Worm (Caenorhabditis elegans) whole organism, L4 larva: Measurements from ENCODE around the gene ZK1320.3.

Source experiments
- D1046.2 ChIP-seq: fragments of 200-800 bp; sonication (Bioruptor generic); IDR thresholded peaks from 2 replicates; pipeline ENCODE4 v1.3.6; 2022; ENCODE audit warnings: missing genetic modification characterization, missing compliant biosample characterization
- F49E8.2 ChIP-seq: sonication (generic microtip); optimal IDR thresholded peaks from 2 replicates; lab custom pipeline; 2016; ENCODE audit warnings: missing compliant biosample characterization, mild to moderate bottlenecking, missing genetic modification characterization, borderline replicate concordance
- R02D3.7 ChIP-seq: fragments of 150-350 bp; sonication (generic microtip); optimal IDR thresholded peaks from 3 replicates; lab custom pipeline; 2014; ENCODE audit warnings: missing biosample characterization, missing genetic modification characterization
- T20F7.1 ChIP-seq: fragments of 200-800 bp; sonication (Bioruptor generic); optimal IDR thresholded peaks from 2 replicates; lab custom pipeline; 2018; ENCODE audit warnings: mild to moderate bottlenecking, missing genetic modification characterization, missing compliant biosample characterization
- Y48G9A.11 ChIP-seq: fragments of 200-800 bp; sonication (Bioruptor generic); IDR thresholded peaks from 2 replicates; pipeline ENCODE4 v1.3.6; 2022; ENCODE audit warnings: missing genetic modification reagents, missing genetic modification characterization, missing compliant biosample characterization
- Y75B8A.6 ChIP-seq: fragments of 200-800 bp; sonication (Bioruptor generic); IDR thresholded peaks from 2 replicates; pipeline ENCODE4 v1.3.6; 2022; ENCODE audit warnings: missing genetic modification reagents, missing genetic modification characterization, missing compliant biosample characterization
- ZK337.2 ChIP-seq: fragments of 200-800 bp; sonication (Bioruptor generic); IDR thresholded peaks from 2 replicates; pipeline ENCODE4 v1.3.6; 2022; ENCODE audit warnings: missing genetic modification reagents, missing genetic modification characterization, missing compliant biosample characterization
- aly-2 ChIP-seq: sonication (generic microtip); optimal IDR thresholded peaks from 2 replicates; lab custom pipeline; 2018; ENCODE audit warnings: missing biosample characterization, missing genetic modification characterization
- ama-1 ChIP-seq: fragments of 150-350 bp; optimal IDR thresholded peaks from 2 replicates; lab custom pipeline; 2014; ENCODE audit warnings: inconsistent platforms, mixed read lengths
- arid-1 ChIP-seq: fragments of 200-800 bp; sonication (Bioruptor generic); conservative IDR thresholded peaks from 2 replicates; pipeline ENCODE4 v1.3.6; 2022; ENCODE audit warnings: missing genetic modification reagents, missing genetic modification characterization, missing compliant biosample characterization
- ceh-32 ChIP-seq: sonication (generic microtip); optimal IDR thresholded peaks from 2 replicates; lab custom pipeline; 2016; ENCODE audit warnings: mild to moderate bottlenecking, missing genetic modification characterization, missing compliant biosample characterization; ENCODE audit not compliant: poor library complexity
- ceh-62 ChIP-seq: sonication (generic microtip); optimal IDR thresholded peaks from 2 replicates; lab custom pipeline; 2017; ENCODE audit warnings: missing biosample characterization, missing genetic modification characterization
- ces-1 ChIP-seq: fragments of 150-350 bp; sonication (generic microtip); optimal IDR thresholded peaks from 4 replicates; lab custom pipeline; 2014; ENCODE audit warnings: missing biosample characterization, missing genetic modification reagents, missing genetic modification characterization
- cey-2 ChIP-seq: sonication (generic microtip); optimal IDR thresholded peaks from 3 replicates; lab custom pipeline; 2017; ENCODE audit warnings: missing genetic modification characterization, mild to moderate bottlenecking, missing compliant biosample characterization, antibody characterized with exemption, borderline replicate concordance; ENCODE audit not compliant: insufficient read depth
- ctbp-1 ChIP-seq: fragments of 200-800 bp; sonication (Bioruptor generic); IDR thresholded peaks from 2 replicates; pipeline ENCODE4 v1.3.6; 2022; ENCODE audit warnings: missing genetic modification reagents, missing genetic modification characterization, missing compliant biosample characterization
- daf-16 ChIP-seq, 3 experiments: sonication (generic microtip); optimal IDR thresholded peaks; 2 replicates each; lab custom pipeline; 2016 to 2017; ENCODE audit warnings: missing genetic modification characterization in 3 of 3, missing genetic modification reagents in 3 of 3, mild to moderate bottlenecking in 2 of 3, missing compliant biosample characterization in 2 of 3, missing biosample characterization in 1 of 3, moderate library complexity in 1 of 3
- dmd-6 ChIP-seq: fragments of 200-800 bp; sonication (Bioruptor generic); IDR thresholded peaks from 2 replicates; pipeline ENCODE4 v1.3.6; 2022; ENCODE audit warnings: missing genetic modification reagents, missing genetic modification characterization, missing compliant biosample characterization
- dmd-8 ChIP-seq: fragments of 200-800 bp; sonication (Bioruptor generic); IDR thresholded peaks from 2 replicates; pipeline ENCODE4 v1.3.6; 2022; ENCODE audit warnings: missing genetic modification characterization, missing compliant biosample characterization
- dpl-1 ChIP-seq: fragments of 150-350 bp; optimal IDR thresholded peaks from 2 replicates; lab custom pipeline; 2014; ENCODE audit warnings: missing biosample characterization, missing genetic modification reagents, missing genetic modification characterization
- dve-1 ChIP-seq: sonication (generic microtip); optimal IDR thresholded peaks from 2 replicates; lab custom pipeline; 2017; ENCODE audit warnings: antibody characterized with exemption, mild to moderate bottlenecking, missing genetic modification characterization, missing compliant biosample characterization; ENCODE audit not compliant: insufficient read depth
- egl-27 ChIP-seq: sonication (generic microtip); optimal IDR thresholded peaks from 3 replicates; lab custom pipeline; 2017; ENCODE audit warnings: missing biosample characterization, missing genetic modification reagents, missing genetic modification characterization
- jun-1 ChIP-seq: fragments of 150-350 bp; optimal IDR thresholded peaks from 2 replicates; lab custom pipeline; 2014; ENCODE audit warnings: missing biosample characterization, missing genetic modification reagents, missing genetic modification characterization
- lim-7 ChIP-seq: fragments of 200-800 bp; sonication (Bioruptor generic); IDR thresholded peaks from 2 replicates; pipeline ENCODE4 v1.3.6; 2022; ENCODE audit warnings: missing genetic modification characterization, missing compliant biosample characterization
- lin-38 ChIP-seq: fragments of 200-800 bp; sonication (Bioruptor generic); IDR thresholded peaks from 2 replicates; pipeline ENCODE4 v1.3.6; 2022; ENCODE audit warnings: missing genetic modification reagents, missing genetic modification characterization, missing compliant biosample characterization
- lin-39 ChIP-seq: fragments of 150-350 bp; optimal IDR thresholded peaks from 2 replicates; lab custom pipeline; 2014; ENCODE audit warnings: missing biosample characterization, missing genetic modification reagents, missing genetic modification characterization
- lsy-2 ChIP-seq, 2 experiments: fragments of 150-350 bp in 1 of 2; sonication (generic microtip) in 1 of 2; optimal IDR thresholded peaks; 2 replicates each; lab custom pipeline; 2014 to 2017; ENCODE audit warnings: missing biosample characterization in 2 of 2, missing genetic modification characterization in 2 of 2
- madf-5 ChIP-seq, 2 experiments: fragments of 200-800 bp; sonication (Bioruptor generic); IDR thresholded peaks; 2 replicates each; pipeline ENCODE4 v1.3.6; 2022; ENCODE audit warnings: missing compliant biosample characterization in 2 of 2, missing genetic modification characterization in 2 of 2
- madf-9 ChIP-seq: fragments of 200-800 bp; sonication (Bioruptor generic); conservative IDR thresholded peaks from 2 replicates; pipeline ENCODE4 v1.3.6; 2022; ENCODE audit warnings: missing genetic modification reagents, missing genetic modification characterization, missing compliant biosample characterization
- mdt-29 ChIP-seq: fragments of 200-800 bp; sonication (Bioruptor generic); IDR thresholded peaks from 2 replicates; pipeline ENCODE4 v1.3.6; 2022; ENCODE audit warnings: missing genetic modification reagents, missing genetic modification characterization, missing compliant biosample characterization
- mes-2 ChIP-seq: sonication (generic microtip); optimal IDR thresholded peaks from 2 replicates; lab custom pipeline; 2016; ENCODE audit warnings: missing genotype, mild to moderate bottlenecking, missing genetic modification characterization, missing compliant biosample characterization; ENCODE audit not compliant: poor library complexity, severe bottlenecking
- nhr-11 ChIP-seq: fragments of 150-350 bp; optimal IDR thresholded peaks from 2 replicates; lab custom pipeline; 2014; ENCODE audit warnings: missing biosample characterization, missing genetic modification characterization
- nhr-111 ChIP-seq: fragments of 200-800 bp; sonication (Bioruptor generic); optimal IDR thresholded peaks from 2 replicates; lab custom pipeline; 2018; ENCODE audit warnings: mild to moderate bottlenecking, missing genetic modification characterization, missing compliant biosample characterization
- nhr-237 ChIP-seq: sonication (generic microtip); optimal IDR thresholded peaks from 2 replicates; lab custom pipeline; 2017; ENCODE audit warnings: missing biosample characterization, missing genetic modification characterization
- nhr-25 ChIP-seq: sonication (generic microtip); optimal IDR thresholded peaks from 2 replicates; lab custom pipeline; 2017; ENCODE audit warnings: missing genetic modification characterization, mild to moderate bottlenecking, missing compliant biosample characterization, antibody characterized with exemption, moderate library complexity, borderline replicate concordance; ENCODE audit not compliant: insufficient read depth
- nhr-28 ChIP-seq: fragments of 150-350 bp; optimal IDR thresholded peaks from 2 replicates; lab custom pipeline; 2014; ENCODE audit warnings: missing biosample characterization, missing genetic modification characterization
- nhr-42 ChIP-seq: fragments of 200-800 bp; sonication (Bioruptor generic); IDR thresholded peaks from 2 replicates; pipeline ENCODE4 v1.3.6; 2022; ENCODE audit warnings: missing genetic modification characterization, missing compliant biosample characterization
- nhr-77 ChIP-seq: fragments of 150-350 bp; optimal IDR thresholded peaks from 2 replicates; lab custom pipeline; 2014; ENCODE audit warnings: missing biosample characterization, missing genetic modification characterization
- php-3 ChIP-seq: fragments of 200-800 bp; sonication (Bioruptor generic); IDR thresholded peaks from 2 replicates; pipeline ENCODE4 v1.3.6; 2022; ENCODE audit warnings: missing genetic modification reagents, missing genetic modification characterization, missing compliant biosample characterization
- pqm-1 ChIP-seq: sonication (generic microtip); optimal IDR thresholded peaks from 2 replicates; lab custom pipeline; 2017; ENCODE audit warnings: missing biosample characterization, missing genetic modification characterization
- saeg-2 ChIP-seq: fragments of 200-800 bp; sonication (Bioruptor generic); IDR thresholded peaks from 2 replicates; pipeline ENCODE4 v1.3.6; 2022; ENCODE audit warnings: missing genetic modification reagents, missing genetic modification characterization, missing compliant biosample characterization
- snpc-4 ChIP-seq: fragments of 150-350 bp; optimal IDR thresholded peaks from 2 replicates; lab custom pipeline; 2014; ENCODE audit warnings: missing biosample characterization, missing genetic modification characterization
- tra-1 ChIP-seq: fragments of 200-800 bp; sonication (Bioruptor generic); IDR thresholded peaks from 2 replicates; pipeline ENCODE4 v1.3.6; 2022; ENCODE audit warnings: missing genetic modification reagents, missing genetic modification characterization, missing compliant biosample characterization
- unc-130 ChIP-seq: sonication (generic microtip); optimal IDR thresholded peaks from 2 replicates; lab custom pipeline; 2016; ENCODE audit warnings: missing genetic modification reagents, missing genetic modification characterization, missing compliant biosample characterization
- zfp-3 ChIP-seq: fragments of 200-800 bp; sonication (Bioruptor generic); conservative IDR thresholded peaks from 2 replicates; pipeline ENCODE4 v1.3.6; 2022; ENCODE audit warnings: missing genetic modification reagents, missing genetic modification characterization, missing compliant biosample characterization
- zip-11 ChIP-seq: fragments of 200-800 bp; sonication (Bioruptor generic); IDR thresholded peaks from 2 replicates; pipeline ENCODE4 v1.3.6; 2022; ENCODE audit warnings: missing genetic modification characterization, missing compliant biosample characterization
- ztf-7 ChIP-seq: fragments of 150-350 bp; optimal IDR thresholded peaks from 2 replicates; lab custom pipeline; 2014; ENCODE audit warnings: missing biosample characterization, missing genetic modification characterization

The ZK1320.3 gene

DNA sequence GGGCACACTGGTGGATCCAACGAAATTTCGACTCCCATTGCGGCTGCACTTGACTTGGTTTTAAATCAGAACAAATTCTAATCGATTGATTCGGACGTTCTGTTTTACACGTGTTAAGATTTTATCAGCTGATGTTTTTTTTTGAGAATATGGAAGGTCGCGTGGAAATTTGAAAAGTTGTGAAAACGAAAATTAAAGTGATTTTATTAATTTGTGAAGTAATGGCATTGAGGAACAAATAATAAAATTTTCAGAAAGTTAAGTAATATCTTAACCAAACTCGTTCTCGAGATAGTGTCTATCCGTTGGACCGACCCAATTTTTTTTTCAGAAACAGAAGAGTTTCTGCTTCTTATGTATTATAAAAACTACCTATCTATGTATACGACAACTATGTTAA lies 8.5 kb downstream of the ZK1320.3 start, which contains the start of gene ZK1307.4:
TSS of gene ZK1307.4 (minus strand) at position 101 of the 400 bp plus-strand sequence.
- TF ChIP-seq saeg-2 = no peak
- no peak for TF ChIP-seq mdt-29 (GFP tag; lab: Robert Waterston, UW)
- TF ChIP-seq nhr-111 (GFP tag; lab: Kevin White, UChicago) = no peak
- no peak for TF ChIP-seq lin-39
- TF ChIP-seq R02D3.7 (tag; lab: Kevin White, UChicago) = no peak
- no peak for TF ChIP-seq aly-2 (tag; lab: Kevin White, UChicago)
- no peak for TF ChIP-seq lsy-2 (tag; optimal IDR thresholded peaks at IDR 0.05; lab: Kevin White, UChicago)
- TF ChIP-seq mes-2 (tag; lab: Kevin White, UChicago) = no peak
- TF ChIP-seq dve-1 (tag; lab: Kevin White, UChicago) = no peak
- no peak for TF ChIP-seq ceh-62 (tag; lab: Kevin White, UChicago)
- no peak for TF ChIP-seq ceh-32 (tag; lab: Kevin White, UChicago)
- no peak for TF ChIP-seq lim-7 (GFP tag; lab: Robert Waterston, UW)

ce11 chrII:9649191-9649590 lies 11.0 kb downstream of the ZK1320.3 start, which contains the start of gene ZK1307.9:
ZK1307.9 (plus strand) TSS chrII:9649491.
- TF ChIP-seq zfp-3 (GFP tag; lab: Robert Waterston, UW) (no peak), nhr-42 (no peak), D1046.2 (no peak), ztf-7 (no peak), lin-38 (GFP tag; lab: Robert Waterston, UW) (no peak), Y48G9A.11 (GFP tag; lab: Robert Waterston, UW) (no peak)

- TF ChIP-seq F49E8.2 (tag; lab: Kevin White, UChicago) = peak; percentile 3
- no peak for TF ChIP-seq php-3 (GFP tag; lab: Robert Waterston, UW)
- TF ChIP-seq nhr-237 (tag; lab: Kevin White, UChicago) = no peak
- TF ChIP-seq nhr-25 (tag; lab: Kevin White, UChicago) = no peak
- TF ChIP-seq ces-1 (GFP tag; lab: Kevin White, UChicago) = no peak
- no peak for TF ChIP-seq daf-16 (GFP tag; optimal IDR thresholded peaks at IDR 0.05; lab: Kevin White, UChicago)
- peak; percentile 33 for TF ChIP-seq daf-16 (tag; optimal IDR thresholded peaks at IDR 0.05; lab: Kevin White, UChicago)
- no peak for TF ChIP-seq cey-2 (tag; lab: Kevin White, UChicago)
- TF ChIP-seq snpc-4 (tag; lab: Kevin White, UChicago) = no peak
- TF ChIP-seq ZK337.2 (GFP tag; lab: Robert Waterston, UW) = no peak
- no peak for TF ChIP-seq dmd-8
- TF ChIP-seq T20F7.1 = peak; percentile 7
- no peak for TF ChIP-seq tra-1
- TF ChIP-seq Y75B8A.6 (GFP tag; lab: Robert Waterston, UW) = no peak
- no peak for TF ChIP-seq jun-1
- TF ChIP-seq madf-5 (GFP tag; IDR thresholded peaks at IDR 0.05; lab: Robert Waterston, UW) = no peak
- TF ChIP-seq nhr-11 (tag; lab: Kevin White, UChicago) = no peak
- TF ChIP-seq egl-27 (tag; lab: Kevin White, UChicago) = no peak
- TF ChIP-seq nhr-77 = no peak
- TF ChIP-seq dpl-1 = no peak
- no peak for TF ChIP-seq unc-130 (GFP tag; lab: Kevin White, UChicago)
- TF ChIP-seq madf-9 (GFP tag; lab: Robert Waterston, UW) = no peak
- peak; percentile 82 for TF ChIP-seq dmd-6
- TF ChIP-seq nhr-111 (GFP tag; lab: Kevin White, UChicago) = no peak
- no peak for TF ChIP-seq pqm-1 (tag; lab: Kevin White, UChicago)
- no peak for TF ChIP-seq arid-1 (GFP tag; lab: Robert Waterston, UW)
- TF ChIP-seq zip-11 (GFP tag; lab: Robert Waterston, UW) = no peak
- TF ChIP-seq nhr-28 (tag; lab: Kevin White, UChicago) = peak; percentile 2
- TF ChIP-seq ctbp-1 (GFP tag; lab: Robert Waterston, UW) = no peak
- no peak for TF ChIP-seq ama-1 (lab: Kevin White, UChicago)
These were observed 13.0 kb downstream of the ZK1320.3 start, which contains the start of gene sqv-8 for ce11 chrII:9646928-9647838. sqv-8 (plus strand) TSS chrII:9646978.
